Fruit fly (Drosophila melanogaster) whole organism, embryonic: ENCODE data around the gene CG32163.
A peak's percentile ranks its signal among the peaks of the same experiment; 100 is the strongest.

Source experiments
- ATbp ChIP-seq: fragments of 200-800 bp; sonication (Bioruptor generic); optimal IDR thresholded peaks from 2 replicates; lab custom pipeline; 2017; ENCODE audit warnings: missing biosample characterization, mild to moderate bottlenecking, missing genetic modification characterization, missing genetic modification reagents
- Awh ChIP-seq: fragments of 200-800 bp; sonication (Bioruptor generic); IDR thresholded peaks from 2 replicates; pipeline ENCODE4, ENCODE4 v1.3.6; 2022; ENCODE audit warnings: missing biosample characterization, missing genetic modification characterization
- CG11560 ChIP-seq: fragments of 200-800 bp; sonication (Bioruptor generic); IDR thresholded peaks from 3 replicates; pipeline ENCODE4 v1.3.6; 2022; ENCODE audit warnings: missing biosample characterization, missing genetic modification characterization
- CG12104 ChIP-seq: fragments of 200-800 bp; sonication (Bioruptor generic); optimal IDR thresholded peaks from 3 replicates; lab custom pipeline; 2016; ENCODE audit warnings: missing biosample characterization, missing genetic modification characterization
- CG13894 ChIP-seq: fragments of 200-800 bp; sonication (Bioruptor generic); optimal IDR thresholded peaks from 3 replicates; lab custom pipeline; 2018; ENCODE audit warnings: missing biosample characterization, mild to moderate bottlenecking, missing genetic modification characterization, moderate library complexity
- CG17568 ChIP-seq: fragments of 200-800 bp; sonication (Bioruptor generic); optimal IDR thresholded peaks from 2 replicates; lab custom pipeline; 2018; ENCODE audit warnings: missing biosample characterization, mild to moderate bottlenecking, missing genetic modification characterization, moderate library complexity
- CG2120 ChIP-seq: fragments of 200-800 bp; sonication (Bioruptor generic); optimal IDR thresholded peaks from 3 replicates; lab custom pipeline; 2016; ENCODE audit warnings: missing biosample characterization, missing genetic modification characterization
- CG2199 ChIP-seq: fragments of 200-800 bp; sonication (Bioruptor generic); IDR thresholded peaks from 3 replicates; pipeline ENCODE4 v1.3.6; 2022; ENCODE audit warnings: missing biosample characterization, missing genetic modification characterization
- CG3163 ChIP-seq: fragments of 200-800 bp; sonication (Bioruptor generic); optimal IDR thresholded peaks from 3 replicates; lab custom pipeline; 2016; ENCODE audit warnings: missing biosample characterization, missing genetic modification characterization
- CG3995 ChIP-seq: fragments of 200-800 bp; sonication (Bioruptor generic); optimal IDR thresholded peaks from 3 replicates; lab custom pipeline; 2016; ENCODE audit warnings: missing biosample characterization, missing genetic modification characterization
- CG4617 ChIP-seq: fragments of 200-800 bp; sonication (Bioruptor generic); optimal IDR thresholded peaks from 3 replicates; lab custom pipeline; 2016; ENCODE audit warnings: missing biosample characterization, missing genetic modification characterization, borderline replicate concordance
- CG4854 ChIP-seq: fragments of 200-800 bp; sonication (Bioruptor generic); optimal IDR thresholded peaks from 2 replicates; lab custom pipeline; 2016; ENCODE audit warnings: missing biosample characterization, missing genetic modification characterization, inconsistent platforms
- CG5180 ChIP-seq: fragments of 200-800 bp; sonication (Bioruptor generic); optimal IDR thresholded peaks from 3 replicates; lab custom pipeline; 2017; ENCODE audit warnings: missing biosample characterization, missing genetic modification characterization, mild to moderate bottlenecking, moderate library complexity, missing genetic modification reagents
- CG6175 ChIP-seq: fragments of 200-800 bp; sonication (Bioruptor generic); IDR thresholded peaks from 3 replicates; pipeline ENCODE4 v1.3.6; 2022; ENCODE audit warnings: missing biosample characterization, missing genetic modification characterization
- CG7987 ChIP-seq: fragments of 200-800 bp; sonication (Bioruptor generic); optimal IDR thresholded peaks from 2 replicates; lab custom pipeline; 2018; ENCODE audit warnings: missing biosample characterization, mild to moderate bottlenecking, missing genetic modification characterization, moderate library complexity
- CG9609 ChIP-seq: fragments of 200-800 bp; sonication (Bioruptor generic); optimal IDR thresholded peaks from 3 replicates; lab custom pipeline; 2016; ENCODE audit warnings: missing biosample characterization, missing genetic modification characterization
- Eip74EF ChIP-seq, 2 experiments: fragments of 200-800 bp in 1 of 2; fragments of >200 bp in 1 of 2; sonication (Bioruptor generic) in 1 of 2; optimal IDR thresholded peaks; 2 replicates each; lab custom pipeline; 2017 to 2019; ENCODE audit warnings: missing biosample characterization in 2 of 2, missing genetic modification characterization in 2 of 2, mild to moderate bottlenecking in 1 of 2, moderate library complexity in 1 of 2
- Elba2 ChIP-seq: fragments of 200-800 bp; sonication (Bioruptor generic); optimal IDR thresholded peaks from 3 replicates; lab custom pipeline; 2016; ENCODE audit warnings: missing biosample characterization, missing genetic modification characterization
- Fer1 ChIP-seq: fragments of 200-800 bp; sonication (Bioruptor generic); optimal IDR thresholded peaks from 2 replicates; lab custom pipeline; 2017; ENCODE audit warnings: missing biosample characterization, mild to moderate bottlenecking, missing genetic modification characterization
- GATAe ChIP-seq: fragments of 200-800 bp; sonication (Bioruptor generic); conservative IDR thresholded peaks from 2 replicates; pipeline ENCODE4 v1.3.6; 2022; ENCODE audit warnings: missing biosample characterization, missing genetic modification characterization
- HLH3B ChIP-seq: fragments of 200-800 bp; sonication (Bioruptor generic); IDR thresholded peaks from 2 replicates; pipeline ENCODE4 v1.3.6; 2022; ENCODE audit warnings: missing biosample characterization, missing genetic modification characterization
- HLH54F ChIP-seq: fragments of 200-800 bp; sonication (Bioruptor generic); optimal IDR thresholded peaks from 3 replicates; lab custom pipeline; 2016; ENCODE audit warnings: missing biosample characterization, missing genetic modification characterization
- Lim3 ChIP-seq: fragments of 200-800 bp; sonication (Bioruptor generic); IDR thresholded peaks from 2 replicates; pipeline ENCODE4 v1.3.6; 2022; ENCODE audit warnings: missing biosample characterization, missing genetic modification characterization
- MTF-1 ChIP-seq: fragments of 200-800 bp; sonication (Bioruptor generic); optimal IDR thresholded peaks from 2 replicates; lab custom pipeline; 2018; ENCODE audit warnings: missing biosample characterization, mild to moderate bottlenecking, missing genetic modification characterization, borderline replicate concordance
- NK7.1 ChIP-seq: fragments of 200-800 bp; sonication (Bioruptor generic); optimal IDR thresholded peaks from 3 replicates; lab custom pipeline; 2016; ENCODE audit warnings: missing biosample characterization, missing genetic modification characterization
- Pdp1 ChIP-seq, 2 experiments: fragments of 200-800 bp; sonication (Bioruptor generic); optimal IDR thresholded peaks; 3 replicates each; lab custom pipeline; 2016; ENCODE audit warnings: missing biosample characterization in 2 of 2, missing genetic modification characterization in 2 of 2, mild to moderate bottlenecking in 1 of 2, moderate library complexity in 1 of 2
- Sox102F ChIP-seq: fragments of 200-800 bp; sonication (Bioruptor generic); optimal IDR thresholded peaks from 2 replicates; lab custom pipeline; 2018; ENCODE audit warnings: missing biosample characterization, mild to moderate bottlenecking, missing genetic modification characterization, moderate library complexity
- Xbp1 ChIP-seq: fragments of 200-800 bp; sonication (Bioruptor generic); optimal IDR thresholded peaks from 3 replicates; lab custom pipeline; 2016; ENCODE audit warnings: missing biosample characterization, mild to moderate bottlenecking, missing genetic modification characterization
- al ChIP-seq: fragments of 200-800 bp; sonication (Bioruptor generic); IDR thresholded peaks from 2 replicates; pipeline ENCODE4 v1.3.6; 2022; ENCODE audit warnings: missing biosample characterization, missing genetic modification characterization
- bigmax ChIP-seq: fragments of 200-800 bp; sonication (Bioruptor generic); optimal IDR thresholded peaks from 2 replicates; lab custom pipeline; 2018; ENCODE audit warnings: missing biosample characterization, mild to moderate bottlenecking, missing genetic modification characterization
- cas ChIP-seq: fragments of 200-800 bp; sonication (Bioruptor generic); IDR thresholded peaks from 2 replicates; pipeline ENCODE4 v1.3.6; 2022; ENCODE audit warnings: missing biosample characterization, missing genetic modification characterization
- caup ChIP-seq: fragments of 200-800 bp; sonication (Bioruptor generic); optimal IDR thresholded peaks from 3 replicates; lab custom pipeline; 2017; ENCODE audit warnings: missing biosample characterization, mild to moderate bottlenecking, missing genetic modification characterization, moderate library complexity; ENCODE audit not compliant: severe bottlenecking
- crol ChIP-seq: fragments of 200-800 bp; sonication (Bioruptor generic); IDR thresholded peaks from 2 replicates; pipeline ENCODE4 v1.3.6; 2022; ENCODE audit warnings: missing biosample characterization, missing genetic modification characterization
- dysf ChIP-seq: fragments of 200-800 bp; sonication (Bioruptor generic); IDR thresholded peaks from 3 replicates; pipeline ENCODE4 v1.3.6; 2022; ENCODE audit warnings: missing biosample characterization, missing genetic modification characterization
- ems ChIP-seq: fragments of 200-800 bp; sonication (Bioruptor generic); optimal IDR thresholded peaks from 3 replicates; lab custom pipeline; 2016; ENCODE audit warnings: missing biosample characterization, missing genetic modification characterization
- gcm2 ChIP-seq: fragments of 200-800 bp; sonication (Bioruptor generic); optimal IDR thresholded peaks from 2 replicates; lab custom pipeline; 2016; ENCODE audit warnings: missing biosample characterization, missing genetic modification characterization
- grn ChIP-seq: fragments of 200-800 bp; sonication (Bioruptor generic); optimal IDR thresholded peaks from 3 replicates; lab custom pipeline; 2017; ENCODE audit warnings: missing biosample characterization, missing genetic modification characterization
- hb ChIP-seq: fragments of 200-800 bp; sonication (Bioruptor generic); IDR thresholded peaks from 3 replicates; pipeline ENCODE4 v1.3.6; 2022; ENCODE audit warnings: missing biosample characterization, missing genetic modification characterization; ENCODE audit not compliant: partially characterized antibody
- her ChIP-seq: fragments of 200-800 bp; sonication (Bioruptor generic); optimal IDR thresholded peaks from 2 replicates; lab custom pipeline; 2016; ENCODE audit warnings: missing biosample characterization, missing genetic modification characterization
- ken ChIP-seq: fragments of 200-800 bp; sonication (Bioruptor generic); IDR thresholded peaks from 3 replicates; pipeline ENCODE4 v1.3.6; 2022; ENCODE audit warnings: missing biosample characterization, missing genetic modification characterization
- kni ChIP-seq: fragments of 200-800 bp; sonication (Bioruptor generic); optimal IDR thresholded peaks from 3 replicates; lab custom pipeline; 2017; ENCODE audit warnings: mild to moderate bottlenecking, missing biosample characterization, missing genetic modification reagents, missing genetic modification characterization
- lola ChIP-seq, 3 experiments: fragments of >200 bp in 2 of 3; fragments of 200-800 bp in 1 of 3; sonication (Bioruptor generic) in 1 of 3; optimal IDR thresholded peaks; 2 replicates each; lab custom pipeline; 2017 to 2019; ENCODE audit warnings: missing biosample characterization in 3 of 3, missing genetic modification characterization in 3 of 3, mild to moderate bottlenecking in 1 of 3, moderate library complexity in 1 of 3
- nerfin-2 ChIP-seq: fragments of 200-800 bp; sonication (Bioruptor generic); IDR thresholded peaks from 2 replicates; pipeline ENCODE4 v1.3.6; 2022; ENCODE audit warnings: missing biosample characterization, missing genetic modification characterization; ENCODE audit not compliant: partially characterized antibody
- pfk ChIP-seq: fragments of 200-800 bp; sonication (Bioruptor generic); optimal IDR thresholded peaks from 2 replicates; lab custom pipeline; 2018; ENCODE audit warnings: missing biosample characterization, mild to moderate bottlenecking, missing genetic modification characterization, moderate library complexity
- pros ChIP-seq: fragments of 200-800 bp; sonication (Bioruptor generic); optimal IDR thresholded peaks from 3 replicates; lab custom pipeline; 2019; ENCODE audit warnings: missing biosample characterization, mild to moderate bottlenecking, missing genetic modification characterization, moderate library complexity
- pum ChIP-seq: fragments of 200-800 bp; sonication (Bioruptor generic); optimal IDR thresholded peaks from 2 replicates; lab custom pipeline; 2016; ENCODE audit warnings: missing biosample characterization, missing genetic modification characterization
- pzg ChIP-seq: fragments of 200-800 bp; sonication (Bioruptor generic); optimal IDR thresholded peaks from 3 replicates; lab custom pipeline; 2018; ENCODE audit warnings: missing biosample characterization, mild to moderate bottlenecking, missing genetic modification characterization, moderate library complexity
- twi ChIP-seq: fragments of 200-800 bp; optimal IDR thresholded peaks from 2 replicates; lab custom pipeline; 2019; ENCODE audit warnings: missing biosample characterization, mild to moderate bottlenecking, missing genetic modification characterization, moderate library complexity
- zfh1 ChIP-seq: fragments of 200-800 bp; sonication (Bioruptor generic); IDR thresholded peaks from 3 replicates; pipeline ENCODE4 v1.3.6; 2022; ENCODE audit warnings: missing biosample characterization, missing genetic modification characterization

The CG32163 gene

dm6 chr3L:16571014-16571738, 15.8 kb upstream of the CG32163 start (continued):
- TF ChIP-seq ken (GFP tag; lab: Robert Waterston, UW) (no peak), CG13894 (peak; percentile 30), pros (GFP tag; lab: Kevin White, UChicago) (no peak), CG3163 (no peak), CG4617 (GFP tag; lab: Kevin White, UChicago) (no peak), her (peak; percentile 49), CG2199 (no peak), Lim3 (no peak), pfk (GFP tag; lab: Kevin White, UChicago) (no peak), Elba2 (GFP tag; lab: Kevin White, UChicago) (no peak), crol (GFP tag; lab: Robert Waterston, UW) (no peak), CG12104 (GFP tag; lab: Kevin White, UChicago) (no peak), ems (GFP tag; lab: Kevin White, UChicago) (peak; percentile 46), NK7.1 (GFP tag; lab: Kevin White, UChicago) (no peak), Awh (GFP tag; lab: Robert Waterston, UW) (no peak), HLH3B (GFP tag; lab: Robert Waterston, UW) (0 out of 2 replicates have a peak, but pooled peaks have one; percentile 13), pum (GFP tag; lab: Kevin White, UChicago) (peak; percentile 36), Fer1 (peak; percentile 53), GATAe (GFP tag; lab: Robert Waterston, UW) (no peak), Eip74EF (GFP tag; optimal IDR thresholded peaks at IDR 0.05; lab: Kevin White, UChicago) (no peak), ATbp (GFP tag; lab: Kevin White, UChicago) (no peak), CG2120 (GFP tag; lab: Kevin White, UChicago) (peak; percentile 82), CG5180 (GFP tag; lab: Kevin White, UChicago) (no peak), caup (GFP tag; lab: Kevin White, UChicago) (peak; percentile 45), Pdp1 (GFP tag; optimal IDR thresholded peaks at IDR 0.05; lab: Kevin White, UChicago) (peak in 1 of 2 experiments; percentile 42), MTF-1 (GFP tag; lab: Kevin White, UChicago) (no peak), hb (GFP tag; lab: Robert Waterston, UW) (no peak), CG7987 (GFP tag; lab: Kevin White, UChicago) (no peak), kni (GFP tag; lab: Kevin White, UChicago) (no peak), cas (GFP tag; lab: Robert Waterston, UW) (peak; percentile 55; the same call in 1 of the 2 replicates), CG4854 (peak; percentile 18), CG6175 (GFP tag; lab: Robert Waterston, UW) (no peak), lola (GFP tag; optimal IDR thresholded peaks at IDR 0.05; lab: Kevin White, UChicago) (peak in 1 of 3 experiments; percentile 14), HLH54F (GFP tag; lab: Kevin White, UChicago) (peak; percentile 43), dysf (GFP tag; lab: Robert Waterston, UW) (peak; percentile 82; the same call in 2 of the 3 replicates), pzg (no peak), bigmax (GFP tag; lab: Kevin White, UChicago) (no peak), CG9609 (GFP tag; lab: Kevin White, UChicago) (peak; percentile 21), CG11560 (tag; lab: Robert Waterston, UW) (no peak), CG17568 (peak; percentile 46), grn (GFP tag; lab: Kevin White, UChicago) (no peak), twi (tag; lab: Kevin White, UChicago) (no peak), zfh1 (peak; percentile 37; the same call in 1 of the 3 replicates), nerfin-2 (GFP tag; lab: Robert Waterston, UW) (no peak), CG3995 (GFP tag; lab: Kevin White, UChicago) (no peak), Sox102F (GFP tag; lab: Kevin White, UChicago) (no peak), gcm2 (no peak), al (peak; percentile 77), Xbp1 (GFP tag; lab: Kevin White, UChicago) (peak; percentile 56)
